Worm (Caenorhabditis elegans): Measurements from ENCODE around the gene cdh-3.

DNA sequence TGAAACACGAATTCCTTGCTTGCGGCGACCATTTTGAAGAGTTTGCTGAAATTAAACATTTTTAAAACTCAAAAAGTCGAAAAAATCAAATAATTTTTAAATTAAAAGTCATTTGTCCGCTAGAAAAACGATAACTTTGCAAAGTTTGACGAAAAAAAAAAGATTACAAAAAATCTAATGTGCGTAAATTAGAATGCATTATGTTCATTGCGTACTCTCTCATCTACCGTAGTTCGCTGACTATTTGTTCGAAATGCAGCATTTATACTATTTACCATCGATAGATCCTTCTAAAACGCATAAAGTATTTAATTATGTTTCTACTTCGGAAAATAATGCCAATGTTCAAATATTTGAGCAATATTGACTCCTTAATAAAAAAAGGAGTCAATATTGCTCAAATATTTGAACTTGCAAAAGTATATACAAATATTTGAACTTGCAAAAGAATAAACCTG is 21.8 kb upstream of the cdh-3 start, which contains the start of gene bath-15:
- TF ChIP-seq lin-13 (GFP tag; optimal IDR thresholded peaks at IDR 0.05) (no peak), pqm-1 (tag; optimal IDR thresholded peaks at IDR 0.05) (no peak), lin-15B (tag; optimal IDR thresholded peaks at IDR 0.05) (no peak), F44E2.7 (GFP tag; IDR thresholded peaks at IDR 0.05) (no peak), duxl-1 (tag; optimal IDR thresholded peaks at IDR 0.05; ENCODE audit: poor library complexity) (no peak), unc-62 (GFP tag; optimal IDR thresholded peaks at IDR 0.05 in 1 of 2) (peak in 1 of 2 experiments; percentile 77), unc-62 (tag; optimal IDR thresholded peaks at IDR 0.05) (no peak)
